Worm (Caenorhabditis elegans) whole organism, mixed stage, embryonic: ENCODE results near the gene nlp-43.
"Not testable (repeated sequence)": the region's sequence is repeated elsewhere in the genome, so short reads cannot be mapped to it uniquely, and the experiment has no call there.

ENCODE experiments used
- M03D4.4 ChIP-seq: sonication (generic microtip); optimal IDR thresholded peaks from 2 replicates; lab custom pipeline; 2017; ENCODE audit warnings: mild to moderate bottlenecking, missing genetic modification characterization, missing compliant biosample characterization
- bed-3 ChIP-seq: fragments of 200-800 bp; sonication (Bioruptor generic); optimal IDR thresholded peaks from 3 replicates; lab custom pipeline; 2018; ENCODE audit warnings: mild to moderate bottlenecking, missing genetic modification characterization, moderate library complexity, missing compliant biosample characterization
- blmp-1 ChIP-seq: fragments of 150-350 bp; optimal IDR thresholded peaks from 2 replicates; lab custom pipeline; 2014; ENCODE audit warnings: missing biosample characterization, missing genetic modification characterization
- ceh-39 ChIP-seq: fragments of 150-350 bp; optimal IDR thresholded peaks from 2 replicates; lab custom pipeline; 2014; ENCODE audit warnings: missing biosample characterization, missing genetic modification characterization
- ceh-43 ChIP-seq: fragments of 200-800 bp; sonication (Bioruptor generic); optimal IDR thresholded peaks from 2 replicates; lab custom pipeline; 2018; ENCODE audit warnings: mild to moderate bottlenecking, missing genetic modification characterization, moderate library complexity, missing compliant biosample characterization
- ceh-83 ChIP-seq: fragments of 200-800 bp; sonication (Bioruptor generic); optimal IDR thresholded peaks from 2 replicates; lab custom pipeline; 2018; ENCODE audit warnings: mild to moderate bottlenecking, missing genetic modification characterization, missing compliant biosample characterization
- ces-1 ChIP-seq: fragments of 150-350 bp; optimal IDR thresholded peaks from 2 replicates; lab custom pipeline; 2014; ENCODE audit warnings: missing biosample characterization, missing genetic modification reagents, missing genetic modification characterization
- cnd-1 ChIP-seq: fragments of 200-800 bp; sonication (Bioruptor generic); optimal IDR thresholded peaks from 2 replicates; lab custom pipeline; 2018; ENCODE audit warnings: mild to moderate bottlenecking, missing genetic modification characterization, missing compliant biosample characterization
- elt-1 ChIP-seq: sonication (generic microtip); optimal IDR thresholded peaks from 2 replicates; lab custom pipeline; 2017; ENCODE audit warnings: missing genetic modification characterization, mild to moderate bottlenecking, missing compliant biosample characterization, antibody characterized with exemption, moderate library complexity, borderline replicate concordance; ENCODE audit not compliant: insufficient read depth
- elt-3 ChIP-seq: fragments of 150-350 bp; optimal IDR thresholded peaks from 2 replicates; lab custom pipeline; 2014; ENCODE audit warnings: missing biosample characterization, missing genetic modification characterization
- flh-1 ChIP-seq: fragments of 200-800 bp; sonication (Bioruptor generic); optimal IDR thresholded peaks from 2 replicates; lab custom pipeline; 2018; ENCODE audit warnings: mild to moderate bottlenecking, missing genetic modification characterization, moderate library complexity, missing compliant biosample characterization
- ham-2 ChIP-seq: fragments of 200-800 bp; sonication (Bioruptor generic); optimal IDR thresholded peaks from 2 replicates; lab custom pipeline; 2018; ENCODE audit warnings: mild to moderate bottlenecking, missing genetic modification characterization, missing compliant biosample characterization
- hlh-1 ChIP-seq: fragments of 150-350 bp; optimal IDR thresholded peaks from 2 replicates; lab custom pipeline; 2014; ENCODE audit warnings: missing biosample characterization, missing genetic modification reagents, missing genetic modification characterization
- lin-13 ChIP-seq: fragments of 150-350 bp; optimal IDR thresholded peaks from 2 replicates; lab custom pipeline; 2014; ENCODE audit warnings: missing biosample characterization, missing genetic modification characterization
- lin-32 ChIP-seq: fragments of 200-800 bp; sonication (Bioruptor generic); optimal IDR thresholded peaks from 2 replicates; lab custom pipeline; 2018; ENCODE audit warnings: mild to moderate bottlenecking, missing genetic modification characterization, missing compliant biosample characterization
- lsy-2 ChIP-seq: fragments of 150-350 bp; optimal IDR thresholded peaks from 2 replicates; lab custom pipeline; 2014; ENCODE audit warnings: missing biosample characterization, missing genetic modification characterization
- mab-5 ChIP-seq: fragments of 150-350 bp; optimal IDR thresholded peaks from 2 replicates; lab custom pipeline; 2014; ENCODE audit warnings: missing biosample characterization, missing genetic modification characterization
- mep-1 ChIP-seq: fragments of 150-350 bp; optimal IDR thresholded peaks from 2 replicates; lab custom pipeline; 2017; ENCODE audit warnings: missing biosample characterization, missing genetic modification reagents, missing genetic modification characterization, inconsistent platforms
- mls-2 ChIP-seq: sonication (generic microtip); optimal IDR thresholded peaks from 2 replicates; lab custom pipeline; 2016; ENCODE audit warnings: mild to moderate bottlenecking, missing genetic modification characterization, moderate library complexity, missing compliant biosample characterization
- nhr-12 ChIP-seq: fragments of 150-350 bp; optimal IDR thresholded peaks from 2 replicates; lab custom pipeline; 2014; ENCODE audit warnings: missing biosample characterization, missing genetic modification characterization
- nhr-2 ChIP-seq: fragments of 150-350 bp; optimal IDR thresholded peaks from 2 replicates; lab custom pipeline; 2014; ENCODE audit warnings: missing biosample characterization, missing genetic modification characterization
- nhr-237 ChIP-seq: fragments of 150-350 bp; optimal IDR thresholded peaks from 2 replicates; lab custom pipeline; 2014; ENCODE audit warnings: missing biosample characterization, missing genetic modification characterization
- nhr-76 ChIP-seq: sonication (generic microtip); optimal IDR thresholded peaks from 2 replicates; lab custom pipeline; 2017; ENCODE audit warnings: missing biosample characterization, missing genetic modification characterization
- pha-4 ChIP-seq: fragments of 150-350 bp; optimal IDR thresholded peaks from 2 replicates; lab custom pipeline; 2018; ENCODE audit warnings: missing biosample characterization, missing genetic modification reagents, missing genetic modification characterization
- sem-2 ChIP-seq: fragments of 200-800 bp; sonication (Bioruptor generic); optimal IDR thresholded peaks from 2 replicates; lab custom pipeline; 2018; ENCODE audit warnings: mild to moderate bottlenecking, missing genetic modification characterization, missing compliant biosample characterization
- snpc-4 ChIP-seq: fragments of 150-350 bp; optimal IDR thresholded peaks from 2 replicates; lab custom pipeline; 2014; ENCODE audit warnings: missing biosample characterization, missing genetic modification characterization
- sptf-1 ChIP-seq: sonication (generic microtip); optimal IDR thresholded peaks from 2 replicates; lab custom pipeline; 2017; ENCODE audit warnings: mild to moderate bottlenecking, missing genetic modification characterization, moderate library complexity, missing compliant biosample characterization
- unc-120 ChIP-seq: sonication (generic microtip); optimal IDR thresholded peaks from 2 replicates; lab custom pipeline; 2017; ENCODE audit warnings: missing genetic modification characterization, missing compliant biosample characterization; ENCODE audit not compliant: poor library complexity, severe bottlenecking
- unc-39 ChIP-seq: fragments of 150-350 bp; optimal IDR thresholded peaks from 2 replicates; lab custom pipeline; 2014; ENCODE audit warnings: missing biosample characterization, missing genetic modification characterization
- zip-8 ChIP-seq: fragments of 150-350 bp; optimal IDR thresholded peaks from 2 replicates; lab custom pipeline; 2014; ENCODE audit warnings: missing biosample characterization, missing genetic modification characterization
- ztf-11 ChIP-seq: fragments of 150-350 bp; optimal IDR thresholded peaks from 2 replicates; lab custom pipeline; 2014; ENCODE audit warnings: missing biosample characterization, missing genetic modification characterization

Gene nlp-43

ce11 chrIII:5047175-5047574 is 5.0 kb downstream of the nlp-43 start, which contains the start of gene txbp-3:
txbp-3 (minus strand) TSS chrIII:5047459.
- TF ChIP-seq mls-2 (tag; lab: Kevin White, UChicago) (no peak), lin-32 (GFP tag; lab: Kevin White, UChicago) (no peak), lin-13 (no peak), ceh-83 (no peak), ces-1 (peak; percentile 91), unc-120 (tag; lab: Kevin White, UChicago) (no peak), mep-1 (tag; lab: Kevin White, UChicago) (peak; percentile 63)
- TF ChIP-seq, all 35 proteins: peak for 2

ce11 chrIII:5047740-5048139 is 5.5 kb downstream of the nlp-43 start, which contains the start of gene C45G9.5:
C45G9.5 (plus strand) TSS chrIII:5048117.
- TF ChIP-seq nhr-76 (no peak), unc-39 (no peak), mls-2 (tag; lab: Kevin White, UChicago) (no peak), lin-13 (no peak), nhr-237 (tag; lab: Kevin White, UChicago) (no peak), cnd-1 (tag; lab: Kevin White, UChicago) (no peak), ceh-83 (no peak), M03D4.4 (tag; lab: Kevin White, UChicago) (no peak), sptf-1 (tag; lab: Kevin White, UChicago) (no peak), blmp-1 (tag; lab: Kevin White, UChicago) (no peak), mab-5 (tag; lab: Kevin White, UChicago) (no peak)

ce11 chrIII:5051949-5052348 is 9.7 kb downstream of the nlp-43 start, which contains the start of gene C45G9.15:
C45G9.15 (minus strand) TSS chrIII:5052049.
- no peak for TF ChIP-seq lin-32 (GFP tag; lab: Kevin White, UChicago)
- no peak for TF ChIP-seq nhr-76
- no peak for TF ChIP-seq bed-3
- TF ChIP-seq lin-13, result no peak
- no peak for TF ChIP-seq unc-120 (tag; lab: Kevin White, UChicago)
- TF ChIP-seq ceh-39 (tag; lab: Kevin White, UChicago), result no peak
- TF ChIP-seq elt-3 (tag; lab: Kevin White, UChicago), result no peak
- no peak for TF ChIP-seq M03D4.4 (tag; lab: Kevin White, UChicago)
- no peak for TF ChIP-seq ztf-11 (tag; lab: Kevin White, UChicago)
- no peak for TF ChIP-seq elt-1 (tag; lab: Kevin White, UChicago)
- no peak for TF ChIP-seq sem-2 (GFP tag; lab: Kevin White, UChicago)
- TF ChIP-seq nhr-237 (tag; lab: Kevin White, UChicago), result no peak
- no peak for TF ChIP-seq ceh-43
- TF ChIP-seq lsy-2 (tag; lab: Kevin White, UChicago), result no peak
- TF ChIP-seq mls-2 (tag; lab: Kevin White, UChicago), result no peak
- TF ChIP-seq ceh-83, result no peak
- TF ChIP-seq zip-8 (tag; lab: Kevin White, UChicago), result no peak
- TF ChIP-seq cnd-1 (tag; lab: Kevin White, UChicago), result no peak
- no peak for TF ChIP-seq pha-4 (tag; lab: Kevin White, UChicago)

ce11 chrIII:5053541-5053940 is 11.3 kb downstream of the nlp-43 start, which contains the start of gene C45G9.8:
C45G9.8 (minus strand) TSS chrIII:5053641.
- TF ChIP-seq nhr-12 (tag; lab: Kevin White, UChicago) (no peak), snpc-4 (no peak), lin-32 (GFP tag; lab: Kevin White, UChicago) (no peak), cnd-1 (tag; lab: Kevin White, UChicago) (no peak), ham-2 (GFP tag; lab: Kevin White, UChicago) (no peak), nhr-237 (tag; lab: Kevin White, UChicago) (no peak), hlh-1 (tag; lab: Kevin White, UChicago) (no peak), mep-1 (tag; lab: Kevin White, UChicago) (no peak)

- not testable (repeated sequence) for TF ChIP-seq nhr-237 (tag; lab: Kevin White, UChicago); unc-39; bed-3
Measured at ce11 chrIII:5055709-5056108, 13.5 kb downstream of the nlp-43 start, which contains the start of gene C45G9.9. C45G9.9 (minus strand) TSS chrIII:5055809.

ce11 chrIII:5061798-5062197 is 19.6 kb downstream of the nlp-43 start, which contains the start of gene C45G9.10:
C45G9.10 (minus strand) TSS chrIII:5061898.
- TF ChIP-seq lsy-2 (tag; lab: Kevin White, UChicago) (no peak), pha-4 (tag; lab: Kevin White, UChicago) (no peak), sem-2 (GFP tag; lab: Kevin White, UChicago) (no peak), nhr-2 (tag; lab: Kevin White, UChicago) (no peak), flh-1 (GFP tag; lab: Kevin White, UChicago) (no peak), ztf-11 (tag; lab: Kevin White, UChicago) (no peak)
